Fruit fly (Drosophila melanogaster) whole organism, embryonic: ENCODE measurements around the gene Rift.

ENCODE experiments used
- CG18764 ChIP-seq: fragments of 200-800 bp; sonication (Bioruptor generic); optimal IDR thresholded peaks from 3 replicates; lab custom pipeline; 2016; ENCODE audit warnings: missing biosample characterization, missing genetic modification characterization
- CG33557 ChIP-seq: fragments of 200-800 bp; sonication (Bioruptor generic); optimal IDR thresholded peaks from 2 replicates; lab custom pipeline; 2019; ENCODE audit warnings: missing biosample characterization, mild to moderate bottlenecking, missing genetic modification characterization, moderate library complexity
- Dek ChIP-seq: fragments of 200-800 bp; sonication (Bioruptor generic); optimal IDR thresholded peaks from 3 replicates; lab custom pipeline; 2019; ENCODE audit warnings: missing biosample characterization, mild to moderate bottlenecking, missing genetic modification characterization, moderate library complexity
- hth ChIP-seq: fragments of >200 bp; optimal IDR thresholded peaks from 2 replicates; lab custom pipeline; 2017; ENCODE audit warnings: inconsistent platforms
- inv ChIP-seq: fragments of 200-800 bp; sonication (Bioruptor generic); IDR thresholded peaks from 2 replicates; pipeline ENCODE4 v1.3.6; 2022; ENCODE audit warnings: missing biosample characterization, missing genetic modification characterization; ENCODE audit not compliant: partially characterized antibody
- sc ChIP-seq, 3 experiments: fragments of >200 bp in 2 of 3; fragments of 200-800 bp in 1 of 3; sonication (Bioruptor generic) in 1 of 3; optimal IDR thresholded peaks; 2 replicates in 2 of 3; 3 replicates in 1 of 3; lab custom pipeline; 2017; ENCODE audit warnings: mild to moderate bottlenecking in 1 of 3, missing biosample characterization in 1 of 3, missing genetic modification characterization in 1 of 3, missing genetic modification reagents in 1 of 3
- tup ChIP-seq: fragments of 200-800 bp; sonication (Bioruptor generic); optimal IDR thresholded peaks from 2 replicates; lab custom pipeline; 2016; ENCODE audit warnings: missing biosample characterization, mild to moderate bottlenecking, missing genetic modification characterization, moderate library complexity

DNA sequence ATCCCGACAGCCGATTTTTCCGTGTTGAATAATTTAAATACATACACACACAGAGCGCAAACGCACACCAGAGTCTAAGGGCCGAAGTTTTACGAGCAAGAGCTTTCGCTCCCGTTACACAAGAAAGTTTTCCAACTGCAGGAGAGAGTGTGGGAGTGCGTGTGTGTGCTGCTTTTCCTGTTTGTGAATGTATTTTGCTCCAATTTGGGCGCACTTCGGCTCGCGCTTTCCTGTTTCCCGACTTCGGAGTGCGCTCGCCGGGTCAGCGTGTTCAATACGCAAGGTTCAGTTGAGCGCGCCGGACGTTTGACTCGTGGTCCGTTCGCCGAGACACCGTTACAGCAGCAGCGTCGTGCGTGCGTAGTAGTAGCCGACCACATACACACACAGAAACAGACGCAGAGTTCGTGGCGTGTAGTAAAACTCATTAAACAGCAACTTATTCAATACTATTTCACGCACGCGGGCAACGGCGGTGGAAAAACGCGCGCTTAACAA is 15.6 kb upstream of the Rift start:
- TF ChIP-seq CG33557 (GFP tag; lab: Kevin White, UChicago): no peak
- no peak for TF ChIP-seq hth
- TF ChIP-seq tup (GFP tag; lab: Kevin White, UChicago): no peak
- TF ChIP-seq Dek (tag; lab: Kevin White, UChicago): no peak
- no peak for TF ChIP-seq inv (GFP tag; lab: Robert Waterston, UW)
- TF ChIP-seq CG18764 (GFP tag; lab: Kevin White, UChicago): no peak
- no peak for TF ChIP-seq sc (optimal IDR thresholded peaks at IDR 0.05; lab: Kevin White, UChicago)
- TF ChIP-seq sc (GFP tag; optimal IDR thresholded peaks at IDR 0.05; lab: Kevin White, UChicago): no peak
